Worm (Caenorhabditis elegans) whole organism, L1 larva: Measurements from ENCODE around the gene fbxb-55.

ENCODE experiments used
- elt-3 ChIP-seq, 6 experiments: fragments of 150-350 bp in 1 of 6; sonication (generic microtip); optimal IDR thresholded peaks; 2 replicates each; lab custom pipeline; 2017 to 2018; ENCODE audit warnings: missing biosample characterization in 6 of 6, missing genetic modification characterization in 6 of 6, inconsistent platforms in 1 of 6
- ets-5 ChIP-seq: fragments of 200-800 bp; sonication (Bioruptor generic); IDR thresholded peaks from 2 replicates; pipeline ENCODE4 v1.3.6; 2022; ENCODE audit warnings: missing genetic modification characterization, missing compliant biosample characterization
- fkh-10 ChIP-seq: sonication (generic microtip); optimal IDR thresholded peaks from 2 replicates; lab custom pipeline; 2017; ENCODE audit warnings: missing biosample characterization, missing genetic modification reagents, missing genetic modification characterization
- fos-1 ChIP-seq: fragments of 150-350 bp; optimal IDR thresholded peaks from 2 replicates; lab custom pipeline; 2014; ENCODE audit warnings: missing biosample characterization, missing genetic modification characterization
- hlh-17 ChIP-seq: fragments of 200-800 bp; sonication (Bioruptor generic); optimal IDR thresholded peaks from 2 replicates; lab custom pipeline; 2018; ENCODE audit warnings: missing genetic modification characterization, mild to moderate bottlenecking, missing compliant biosample characterization, moderate library complexity, borderline replicate concordance
- lin-15B ChIP-seq: fragments of 150-350 bp; sonication (generic microtip); optimal IDR thresholded peaks from 3 replicates; lab custom pipeline; 2014; ENCODE audit warnings: missing biosample characterization, missing genetic modification characterization
- lsy-2 ChIP-seq, 2 experiments: fragments of 150-350 bp; optimal IDR thresholded peaks; 2 replicates each; lab custom pipeline; 2014; ENCODE audit warnings: missing biosample characterization in 2 of 2, missing genetic modification characterization in 2 of 2
- skn-1 ChIP-seq: fragments of 150-350 bp; optimal IDR thresholded peaks from 2 replicates; lab custom pipeline; 2014; ENCODE audit warnings: missing biosample characterization, missing genetic modification characterization
- unc-130 ChIP-seq: fragments of 150-350 bp; optimal IDR thresholded peaks from 2 replicates; lab custom pipeline; 2017; ENCODE audit warnings: missing biosample characterization, missing genetic modification characterization, inconsistent platforms
- unc-30 ChIP-seq: sonication (generic microtip); optimal IDR thresholded peaks from 2 replicates; lab custom pipeline; 2017; ENCODE audit warnings: missing biosample characterization, missing genetic modification characterization
- xbp-1 ChIP-seq: sonication (generic microtip); optimal IDR thresholded peaks from 2 replicates; lab custom pipeline; 2016; ENCODE audit warnings: missing genetic modification characterization, missing compliant biosample characterization
- ztf-4 ChIP-seq: fragments of 150-350 bp; optimal IDR thresholded peaks from 2 replicates; lab custom pipeline; 2014; ENCODE audit warnings: missing biosample characterization, missing genetic modification characterization

DNA sequence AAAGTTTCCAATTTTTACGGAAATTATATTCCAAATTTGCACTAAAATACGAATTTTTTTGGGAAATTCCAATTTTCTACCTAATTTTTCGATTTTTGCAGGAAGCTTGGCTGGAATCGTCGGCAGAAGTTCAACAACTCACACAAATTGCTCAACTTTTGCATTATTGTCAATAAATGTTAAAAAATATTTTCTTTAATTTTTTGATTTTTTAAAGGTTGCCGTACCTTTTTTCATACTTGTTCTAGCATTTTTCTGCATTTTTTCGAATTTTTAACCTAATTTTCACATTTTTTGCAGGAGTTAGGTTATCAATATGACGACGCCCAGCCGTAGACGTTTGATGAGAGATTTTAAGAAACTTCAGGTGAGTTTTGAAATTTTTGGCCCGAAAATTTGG, 34.1 kb downstream of the fbxb-55 start, which contains the start of gene ubc-1:
- TF ChIP-seq skn-1 (tag; lab: Kevin White, UChicago): no peak
- no peak for TF ChIP-seq lin-15B (tag; lab: Kevin White, UChicago)
- no peak for TF ChIP-seq ztf-4
- TF ChIP-seq ets-5 (GFP tag; lab: Robert Waterston, UW): no peak
- no peak for TF ChIP-seq unc-30
- TF ChIP-seq xbp-1: no peak
- no peak for TF ChIP-seq hlh-17 (GFP tag; lab: Kevin White, UChicago)
- no peak for TF ChIP-seq unc-130
- TF ChIP-seq fos-1 (tag; lab: Kevin White, UChicago): no peak
- TF ChIP-seq fkh-10 (GFP tag; lab: Kevin White, UChicago): no peak
- TF ChIP-seq lsy-2 (tag; optimal IDR thresholded peaks at IDR 0.05; lab: Kevin White, UChicago): no peak
- no peak for TF ChIP-seq elt-3 (tag; optimal IDR thresholded peaks at IDR 0.05; lab: Kevin White, UChicago)
